Worm (Caenorhabditis elegans): ENCODE data around the gene K02G10.15.

DNA sequence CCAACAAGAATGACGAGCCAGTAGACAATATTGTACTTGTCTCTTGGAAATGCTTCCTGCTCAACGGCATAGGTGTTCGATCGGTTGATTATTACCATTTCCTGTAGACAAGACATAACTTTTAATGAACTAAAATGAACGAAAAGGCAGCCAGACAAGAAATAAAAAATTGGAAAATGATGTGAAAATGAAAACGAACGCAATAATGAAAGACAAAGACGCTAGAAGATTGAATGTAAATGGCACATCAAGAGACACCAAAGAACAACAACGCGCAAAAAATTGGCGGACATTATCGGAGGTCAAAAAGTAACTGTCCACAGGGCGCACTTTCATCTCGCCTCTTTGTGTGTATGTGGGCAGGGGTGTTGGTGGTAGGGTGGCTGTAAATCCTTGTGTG is 33.4 kb downstream of the K02G10.15 start, which contains the start of gene ent-5:
- TF ChIP-seq Y53G8AR.9 (GFP tag; conservative IDR thresholded peaks at IDR 0.05) (no peak), snpc-4 (GFP tag; optimal IDR thresholded peaks at IDR 0.05) (no peak), snpc-4 (tag; optimal IDR thresholded peaks at IDR 0.05) (no peak), ztf-18 (tag; optimal IDR thresholded peaks at IDR 0.05) (no peak), snpc-3.4 (tag; optimal IDR thresholded peaks at IDR 0.05) (no peak), dpl-1 (GFP tag; optimal IDR thresholded peaks at IDR 0.05) (no peak), nfya-1 (tag; optimal IDR thresholded peaks at IDR 0.05; ENCODE audit: borderline replicate concordance, insufficient read depth) (no peak), pha-4 (tag; optimal IDR thresholded peaks at IDR 0.05) (no peak), pbrm-1 (GFP tag; IDR thresholded peaks at IDR 0.05) (no peak), somi-1 (GFP tag; optimal IDR thresholded peaks at IDR 0.05) (no peak), sdz-38 (tag; optimal IDR thresholded peaks at IDR 0.05) (no peak), tbp1 (GFP tag; optimal IDR thresholded peaks at IDR 0.05) (no peak), bed-1 (GFP tag; IDR thresholded peaks at IDR 0.05) (no peak), nhr-90 (tag; optimal IDR thresholded peaks at IDR 0.05) (no peak)
